Worm (Caenorhabditis elegans) whole organism, L1 larva: ENCODE data around the gene B0410.1.
"Not testable (repeated sequence)": the region's sequence is repeated elsewhere in the genome, so short reads cannot be mapped to it uniquely, and the experiment has no call there.

Experiments
- aha-1 ChIP-seq: fragments of 150-350 bp; optimal IDR thresholded peaks from 2 replicates; lab custom pipeline; 2014; ENCODE audit warnings: missing biosample characterization, missing genetic modification characterization
- alr-1 ChIP-seq: fragments of 200-800 bp; sonication (Bioruptor generic); optimal IDR thresholded peaks from 2 replicates; lab custom pipeline; 2018; ENCODE audit warnings: borderline replicate concordance, mild to moderate bottlenecking, missing genetic modification characterization, missing compliant biosample characterization
- ceh-88 ChIP-seq: fragments of 200-800 bp; sonication (Bioruptor generic); IDR thresholded peaks from 2 replicates; pipeline ENCODE4 v1.3.6; 2022; ENCODE audit warnings: missing genetic modification characterization, missing compliant biosample characterization
- fos-1 ChIP-seq: fragments of 150-350 bp; optimal IDR thresholded peaks from 2 replicates; lab custom pipeline; 2014; ENCODE audit warnings: missing biosample characterization, missing genetic modification characterization
- mep-1 ChIP-seq: fragments of 150-350 bp; optimal IDR thresholded peaks from 2 replicates; lab custom pipeline; 2014; ENCODE audit warnings: missing biosample characterization, missing genetic modification characterization
- nhr-11 ChIP-seq: fragments of 150-350 bp; optimal IDR thresholded peaks from 2 replicates; lab custom pipeline; 2014; ENCODE audit warnings: missing biosample characterization, missing genetic modification characterization
- nhr-12 ChIP-seq: sonication (generic microtip); optimal IDR thresholded peaks from 2 replicates; lab custom pipeline; 2017; ENCODE audit warnings: missing biosample characterization, missing genetic modification characterization
- nhr-237 ChIP-seq: fragments of 150-350 bp; optimal IDR thresholded peaks from 2 replicates; lab custom pipeline; 2014; ENCODE audit warnings: missing biosample characterization, missing genetic modification characterization
- sox-4 ChIP-seq: sonication (generic microtip); optimal IDR thresholded peaks from 2 replicates; lab custom pipeline; 2016; ENCODE audit warnings: missing genetic modification characterization, missing compliant biosample characterization
- unc-62 ChIP-seq: fragments of 150-350 bp; optimal IDR thresholded peaks from 2 replicates; lab custom pipeline; 2014; ENCODE audit warnings: missing biosample characterization, missing genetic modification reagents, missing genetic modification characterization
- unc-86 ChIP-seq: sonication (generic microtip); optimal IDR thresholded peaks from 2 replicates; lab custom pipeline; 2016; ENCODE audit warnings: missing genetic modification characterization, missing compliant biosample characterization

DNA sequence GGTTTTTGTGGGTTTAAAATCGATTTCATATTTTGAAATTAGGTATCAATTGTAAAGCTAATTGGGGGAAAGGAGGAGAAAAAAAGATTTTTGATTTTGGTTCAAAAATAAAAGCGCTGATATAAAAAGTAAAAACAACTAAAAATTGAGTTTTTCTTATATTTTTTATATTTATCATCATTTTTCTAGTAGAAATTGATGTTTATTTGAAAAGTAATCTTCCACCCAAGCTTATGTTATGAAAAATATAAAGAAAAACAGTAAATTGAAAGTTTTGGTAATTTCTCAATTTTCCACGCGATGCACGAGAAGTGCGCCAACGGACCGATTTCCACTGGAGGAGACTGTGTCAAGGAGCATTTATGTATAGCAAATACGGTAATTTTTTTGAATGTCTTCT is at the start of gene B0410.1:
- not testable (repeated sequence) for TF ChIP-seq unc-62 (GFP tag; lab: Kevin White, UChicago); aha-1 (tag; lab: Kevin White, UChicago); nhr-12; fos-1 (tag; lab: Kevin White, UChicago); mep-1; nhr-11 (tag; lab: Kevin White, UChicago); nhr-237 (tag; lab: Kevin White, UChicago); alr-1 (tag; lab: Kevin White, UChicago); ceh-88 (GFP tag; lab: Robert Waterston, UW); unc-86; sox-4
